Worm (Caenorhabditis elegans): ENCODE results near the gene che-11.

- no peak for TF ChIP-seq skn-1 (tag; optimal IDR thresholded peaks at IDR 0.05)
- no peak for TF ChIP-seq aly-2 (tag; optimal IDR thresholded peaks at IDR 0.05)
- TF ChIP-seq unc-62 (GFP tag; optimal IDR thresholded peaks at IDR 0.05): no peak
- TF ChIP-seq nhr-21 (tag; optimal IDR thresholded peaks at IDR 0.05): no peak
- no peak for TF ChIP-seq lsy-2 (tag; optimal IDR thresholded peaks at IDR 0.05)
- no peak for TF ChIP-seq zag-1 (tag; optimal IDR thresholded peaks at IDR 0.05)
- TF ChIP-seq nhr-12 (tag; optimal IDR thresholded peaks at IDR 0.05): no peak
- no peak for TF ChIP-seq nhr-11 (tag; optimal IDR thresholded peaks at IDR 0.05)
- TF ChIP-seq ama-1 (optimal IDR thresholded peaks at IDR 0.05): no peak
- TF ChIP-seq ZK546.5 (tag; optimal IDR thresholded peaks at IDR 0.05): no peak
- TF ChIP-seq lin-39 (tag; optimal IDR thresholded peaks at IDR 0.05): no peak
- TF ChIP-seq unc-39 (tag; optimal IDR thresholded peaks at IDR 0.05): no peak
These were observed 19.6 kb upstream of the che-11 start, which contains the start of gene ZK863.1 for ce11 chrV:12170114-12170513.
